Fruit fly (Drosophila melanogaster) S2 (cell line): ENCODE data around the gene crq.

ENCODE experiments used
- CG8478 ChIP-seq: fragments of >200 bp; optimal IDR thresholded peaks from 2 replicates; lab custom pipeline; 2018
- CTCF ChIP-seq, 2 experiments: fragments of >200 bp; optimal IDR thresholded peaks; 2 replicates each; lab custom pipeline; 2018

- TF ChIP-seq CG8478 (lab: Kevin White, UChicago) (no peak), CTCF (optimal IDR thresholded peaks at IDR 0.05; lab: Kevin White, UChicago) (no peak)
Observed at dm6 chr2L:455738-456137, 2.9 kb upstream of the crq start.
